Worm (Caenorhabditis elegans) whole organism, L3 larva: ENCODE data around the gene F49C5.7.

Experiments
- R02D3.7 ChIP-seq: fragments of 150-350 bp; optimal IDR thresholded peaks from 2 replicates; lab custom pipeline; 2014; ENCODE audit warnings: missing biosample characterization, missing genetic modification characterization
- ZK546.5 ChIP-seq: sonication (generic microtip); optimal IDR thresholded peaks from 2 replicates; lab custom pipeline; 2017; ENCODE audit warnings: missing biosample characterization, missing genetic modification characterization
- aly-2 ChIP-seq: fragments of 150-350 bp; optimal IDR thresholded peaks from 2 replicates; lab custom pipeline; 2014; ENCODE audit warnings: missing biosample characterization, missing genetic modification characterization
- ama-1 ChIP-seq: fragments of 150-350 bp; optimal IDR thresholded peaks from 2 replicates; lab custom pipeline; 2018
- ceh-16 ChIP-seq: sonication (generic microtip); optimal IDR thresholded peaks from 2 replicates; lab custom pipeline; 2017; ENCODE audit warnings: missing biosample characterization, missing genetic modification characterization
- ceh-28 ChIP-seq: fragments of 150-350 bp; optimal IDR thresholded peaks from 2 replicates; lab custom pipeline; 2014; ENCODE audit warnings: missing biosample characterization, missing genetic modification reagents, missing genetic modification characterization
- daf-12 ChIP-seq: fragments of 150-350 bp; optimal IDR thresholded peaks from 2 replicates; lab custom pipeline; 2014; ENCODE audit warnings: missing biosample characterization, missing genetic modification reagents, missing genetic modification characterization
- egl-27 ChIP-seq: sonication (generic microtip); optimal IDR thresholded peaks from 4 replicates; lab custom pipeline; 2017; ENCODE audit warnings: missing biosample characterization, missing genetic modification reagents, missing genetic modification characterization
- egl-5 ChIP-seq: fragments of 150-350 bp; optimal IDR thresholded peaks from 2 replicates; lab custom pipeline; 2017; ENCODE audit warnings: missing biosample characterization, missing genetic modification reagents, missing genetic modification characterization, inconsistent platforms
- elt-1 ChIP-seq: fragments of 150-350 bp; optimal IDR thresholded peaks from 2 replicates; lab custom pipeline; 2014; ENCODE audit warnings: missing biosample characterization, missing genetic modification characterization
- elt-2 ChIP-seq: sonication (generic microtip); optimal IDR thresholded peaks from 2 replicates; lab custom pipeline; 2016; ENCODE audit warnings: missing genetic modification reagents, mild to moderate bottlenecking, missing genetic modification characterization, missing compliant biosample characterization
- eor-1 ChIP-seq, 2 experiments: fragments of 150-350 bp; optimal IDR thresholded peaks; 2 replicates each; lab custom pipeline; 2014 to 2018; ENCODE audit warnings: missing biosample characterization in 2 of 2, missing genetic modification characterization in 2 of 2
- fkh-10 ChIP-seq: sonication (generic microtip); optimal IDR thresholded peaks from 2 replicates; lab custom pipeline; 2017; ENCODE audit warnings: missing biosample characterization, missing genetic modification reagents, missing genetic modification characterization
- fkh-2 ChIP-seq: fragments of 150-350 bp; optimal IDR thresholded peaks from 2 replicates; lab custom pipeline; 2014; ENCODE audit warnings: missing biosample characterization, missing genetic modification reagents, missing genetic modification characterization
- fos-1 ChIP-seq: fragments of 150-350 bp; optimal IDR thresholded peaks from 2 replicates; lab custom pipeline; 2014; ENCODE audit warnings: missing biosample characterization, missing genetic modification characterization
- hmg-11 ChIP-seq: sonication (generic microtip); optimal IDR thresholded peaks from 2 replicates; lab custom pipeline; 2016; ENCODE audit warnings: missing genetic modification characterization, missing compliant biosample characterization
- jun-1 ChIP-seq: fragments of 150-350 bp; optimal IDR thresholded peaks from 2 replicates; lab custom pipeline; 2014; ENCODE audit warnings: missing biosample characterization, missing genetic modification reagents, missing genetic modification characterization
- lin-15B ChIP-seq: fragments of 150-350 bp; optimal IDR thresholded peaks from 2 replicates; lab custom pipeline; 2014; ENCODE audit warnings: missing biosample characterization, missing genetic modification characterization
- lin-39 ChIP-seq: fragments of 150-350 bp; optimal IDR thresholded peaks from 2 replicates; lab custom pipeline; 2018; ENCODE audit warnings: missing biosample characterization, missing genetic modification reagents, missing genetic modification characterization
- lsy-12 ChIP-seq: sonication (generic microtip); optimal IDR thresholded peaks from 2 replicates; lab custom pipeline; 2016; ENCODE audit warnings: mild to moderate bottlenecking, missing genetic modification characterization, missing compliant biosample characterization
- nfya-1 ChIP-seq: sonication (generic microtip); optimal IDR thresholded peaks from 2 replicates; lab custom pipeline; 2017; ENCODE audit warnings: missing genetic modification characterization, mild to moderate bottlenecking, missing compliant biosample characterization, antibody characterized with exemption, moderate library complexity; ENCODE audit not compliant: insufficient read depth
- nhr-11 ChIP-seq: fragments of 150-350 bp; optimal IDR thresholded peaks from 2 replicates; lab custom pipeline; 2014; ENCODE audit warnings: missing biosample characterization, missing genetic modification characterization
- nhr-12 ChIP-seq: fragments of 150-350 bp; optimal IDR thresholded peaks from 2 replicates; lab custom pipeline; 2014; ENCODE audit warnings: missing biosample characterization, missing genetic modification characterization
- nhr-23 ChIP-seq: fragments of 150-350 bp; optimal IDR thresholded peaks from 2 replicates; lab custom pipeline; 2014; ENCODE audit warnings: missing biosample characterization, missing genetic modification reagents, missing genetic modification characterization
- nhr-237 ChIP-seq: fragments of 150-350 bp; optimal IDR thresholded peaks from 2 replicates; lab custom pipeline; 2014; ENCODE audit warnings: missing biosample characterization, missing genetic modification characterization
- nhr-25 ChIP-seq: sonication (generic microtip); optimal IDR thresholded peaks from 2 replicates; lab custom pipeline; 2017; ENCODE audit warnings: missing biosample characterization, missing genetic modification characterization
- nhr-28 ChIP-seq: fragments of 150-350 bp; optimal IDR thresholded peaks from 2 replicates; lab custom pipeline; 2014; ENCODE audit warnings: missing biosample characterization, missing genetic modification characterization
- nhr-43 ChIP-seq: sonication (generic microtip); optimal IDR thresholded peaks from 2 replicates; lab custom pipeline; 2016; ENCODE audit warnings: mild to moderate bottlenecking, missing genetic modification characterization, missing compliant biosample characterization; ENCODE audit not compliant: poor library complexity, severe bottlenecking
- nhr-67 ChIP-seq: fragments of 150-350 bp; optimal IDR thresholded peaks from 2 replicates; lab custom pipeline; 2014; ENCODE audit warnings: missing biosample characterization, missing genetic modification characterization
- nhr-76 ChIP-seq: fragments of 150-350 bp; sonication (generic microtip); optimal IDR thresholded peaks from 5 replicates; lab custom pipeline; 2014; ENCODE audit warnings: missing biosample characterization, missing genetic modification characterization
- nhr-77 ChIP-seq: fragments of 150-350 bp; optimal IDR thresholded peaks from 2 replicates; lab custom pipeline; 2014; ENCODE audit warnings: missing biosample characterization, missing genetic modification characterization
- pha-4 ChIP-seq: fragments of 150-350 bp; optimal IDR thresholded peaks from 2 replicates; lab custom pipeline; 2014; ENCODE audit warnings: missing biosample characterization, missing genetic modification reagents, missing genetic modification characterization
- pqm-1 ChIP-seq: fragments of 150-350 bp; optimal IDR thresholded peaks from 2 replicates; lab custom pipeline; 2017; ENCODE audit warnings: missing biosample characterization, missing genetic modification characterization, inconsistent platforms
- sea-2 ChIP-seq: fragments of 150-350 bp; sonication (generic microtip); optimal IDR thresholded peaks from 4 replicates; lab custom pipeline; 2014; ENCODE audit warnings: missing biosample characterization, missing genetic modification reagents, missing genetic modification characterization
- skn-1 ChIP-seq: fragments of 150-350 bp; optimal IDR thresholded peaks from 2 replicates; lab custom pipeline; 2014; ENCODE audit warnings: missing biosample characterization, missing genetic modification characterization
- unc-39 ChIP-seq: sonication (generic microtip); optimal IDR thresholded peaks from 4 replicates; lab custom pipeline; 2017; ENCODE audit warnings: missing biosample characterization, missing genetic modification characterization
- zag-1 ChIP-seq: fragments of 150-350 bp; optimal IDR thresholded peaks from 2 replicates; lab custom pipeline; 2014; ENCODE audit warnings: missing biosample characterization, missing genetic modification characterization
- ztf-11 ChIP-seq: fragments of 150-350 bp; optimal IDR thresholded peaks from 2 replicates; lab custom pipeline; 2014; ENCODE audit warnings: missing biosample characterization, missing genetic modification characterization

The F49C5.7 gene

ce11 chrII:12612218-12612617, 46.3 kb downstream of the F49C5.7 start, which contains the start of gene nspe-4:
nspe-4 (plus strand) TSS chrII:12612518.
- TF ChIP-seq hmg-11 (tag; lab: Kevin White, UChicago): no peak
- no peak for TF ChIP-seq pha-4 (tag; lab: Kevin White, UChicago)
- TF ChIP-seq nhr-43 (tag; lab: Kevin White, UChicago): no peak
- no peak for TF ChIP-seq R02D3.7
- no peak for TF ChIP-seq egl-27 (tag; lab: Kevin White, UChicago)
- no peak for TF ChIP-seq ceh-28 (tag; lab: Kevin White, UChicago)
- TF ChIP-seq skn-1 (tag; lab: Kevin White, UChicago): no peak
- no peak for TF ChIP-seq nhr-237 (tag; lab: Kevin White, UChicago)
- no peak for TF ChIP-seq nhr-67 (tag; lab: Kevin White, UChicago)
- no peak for TF ChIP-seq ztf-11
- TF ChIP-seq nhr-25 (tag; lab: Kevin White, UChicago): no peak
- no peak for TF ChIP-seq nfya-1
- no peak for TF ChIP-seq fkh-10
- TF ChIP-seq daf-12 (tag; lab: Kevin White, UChicago): no peak
- TF ChIP-seq pqm-1: no peak
- no peak for TF ChIP-seq aly-2 (tag; lab: Kevin White, UChicago)
- no peak for TF ChIP-seq nhr-12 (tag; lab: Kevin White, UChicago)
- TF ChIP-seq egl-5: no peak
- no peak for TF ChIP-seq lin-15B (tag; lab: Kevin White, UChicago)
- no peak for TF ChIP-seq nhr-76 (tag; lab: Kevin White, UChicago)
- TF ChIP-seq, all 47 proteins: peak for 0

ce11 chrII:12615413-12615812, 49.5 kb downstream of the F49C5.7 start:
- TF ChIP-seq nhr-23 (tag; lab: Kevin White, UChicago) (peak; percentile 42), ceh-28 (tag; lab: Kevin White, UChicago) (no peak), unc-39 (tag; lab: Kevin White, UChicago) (no peak), ama-1 (no peak), fkh-10 (no peak), ceh-16 (tag; lab: Kevin White, UChicago) (no peak), nhr-28 (no peak), nhr-11 (no peak), nhr-43 (tag; lab: Kevin White, UChicago) (peak; percentile 91)

- TF ChIP-seq elt-1 (tag; lab: Kevin White, UChicago) (no peak), zag-1 (tag; lab: Kevin White, UChicago) (no peak), nhr-77 (tag; lab: Kevin White, UChicago) (no peak), daf-12 (tag; lab: Kevin White, UChicago) (no peak), hmg-11 (tag; lab: Kevin White, UChicago) (no peak), lin-15B (tag; lab: Kevin White, UChicago) (no peak), lsy-12 (tag; lab: Kevin White, UChicago) (no peak), skn-1 (tag; lab: Kevin White, UChicago) (no peak), jun-1 (no peak), pha-4 (tag; lab: Kevin White, UChicago) (no peak), pqm-1 (no peak), fkh-2 (tag; lab: Kevin White, UChicago) (no peak), unc-39 (tag; lab: Kevin White, UChicago) (no peak)
- TF ChIP-seq, all 47 proteins: peak for 0
Measured at ce11 chrII:12616081-12616480, 50.1 kb downstream of the F49C5.7 start, which contains the start of gene nspe-6. nspe-6 (minus strand) TSS chrII:12616181.

- TF ChIP-seq eor-1 (tag; optimal IDR thresholded peaks at IDR 0.05; lab: Kevin White, UChicago) (no peak), sea-2 (GFP tag; lab: Kevin White, UChicago) (no peak), nhr-11 (no peak), nhr-76 (tag; lab: Kevin White, UChicago) (no peak), lin-15B (tag; lab: Kevin White, UChicago) (no peak), elt-2 (tag; lab: Kevin White, UChicago) (no peak), daf-12 (tag; lab: Kevin White, UChicago) (no peak), skn-1 (tag; lab: Kevin White, UChicago) (no peak), zag-1 (tag; lab: Kevin White, UChicago) (no peak), unc-39 (tag; lab: Kevin White, UChicago) (no peak), fos-1 (tag; lab: Kevin White, UChicago) (no peak), nhr-12 (tag; lab: Kevin White, UChicago) (no peak), lin-39 (tag; lab: Kevin White, UChicago) (no peak), ceh-16 (tag; lab: Kevin White, UChicago) (no peak), fkh-10 (no peak), lsy-12 (tag; lab: Kevin White, UChicago) (no peak), nfya-1 (no peak), ZK546.5 (tag; lab: Kevin White, UChicago) (no peak)
Measured at ce11 chrII:12617586-12617985, 51.6 kb downstream of the F49C5.7 start, which contains the start of gene nspe-3. nspe-3 (plus strand) TSS chrII:12617886.
